Fruit fly (Drosophila melanogaster): ENCODE measurements around the gene CG12236.

CG12236 gene

dm6 chrX:5880139-5880924 is 27.6 kb upstream of the CG12236 start (continued):
- peak; percentile 38 for TF ChIP-seq CG12155 (GFP tag; optimal IDR thresholded peaks at IDR 0.05)
- peak; percentile 2 for TF ChIP-seq dm (GFP tag; optimal IDR thresholded peaks at IDR 0.05)
- TF ChIP-seq Deaf1 (tag; optimal IDR thresholded peaks at IDR 0.05) = peak; percentile 52
- peak; percentile 33 for TF ChIP-seq Sox100B (GFP tag; optimal IDR thresholded peaks at IDR 0.05)
- no peak for TF ChIP-seq wor (GFP tag; IDR thresholded peaks at IDR 0.05)
- TF ChIP-seq tgo (GFP tag; IDR thresholded peaks at IDR 0.05) = peak; percentile 47; the same call in 2 of the 3 replicates
- TF ChIP-seq Ssrp (tag; optimal IDR thresholded peaks at IDR 0.05) = no peak
- TF ChIP-seq CG6175 (GFP tag; IDR thresholded peaks at IDR 0.05) = no peak
- TF ChIP-seq sens-2 (GFP tag; IDR thresholded peaks at IDR 0.05) = no peak
- TF ChIP-seq crc (GFP tag; optimal IDR thresholded peaks at IDR 0.05) = no peak
- no peak for TF ChIP-seq CG2889 (GFP tag; IDR thresholded peaks at IDR 0.05)
- peak; percentile 15 for TF ChIP-seq chn (GFP tag; optimal IDR thresholded peaks at IDR 0.05)
- peak; percentile 54 for TF ChIP-seq kni (GFP tag; optimal IDR thresholded peaks at IDR 0.05)
- TF ChIP-seq dmrt11E (tag; optimal IDR thresholded peaks at IDR 0.05) = peak; percentile 3
- TF ChIP-seq PHDP (tag; optimal IDR thresholded peaks at IDR 0.05) = peak; percentile 50
- no peak for TF ChIP-seq Ravus (GFP tag; IDR thresholded peaks at IDR 0.05)
- TF ChIP-seq CG7372 (GFP tag; IDR thresholded peaks at IDR 0.05) = no peak
- TF ChIP-seq Oli (tag; optimal IDR thresholded peaks at IDR 0.05) = peak; percentile 46
- TF ChIP-seq tna (GFP tag; IDR thresholded peaks at IDR 0.05; ENCODE audit: partially characterized antibody) = no peak
- TF ChIP-seq lmd (GFP tag; IDR thresholded peaks at IDR 0.05) = peak; percentile 53; the same call in 1 of the 2 replicates
- TF ChIP-seq eve (GFP tag; optimal IDR thresholded peaks at IDR 0.05) = no peak
- no peak for TF ChIP-seq CG14667 (GFP tag; IDR thresholded peaks at IDR 0.05)
- peak; percentile 33; the same call in 1 of the 3 replicates for TF ChIP-seq Dbx (GFP tag; IDR thresholded peaks at IDR 0.05)
- peak; percentile 49 for TF ChIP-seq Hsf (GFP tag; optimal IDR thresholded peaks at IDR 0.05)
- no peak for TF ChIP-seq ewg (GFP tag; optimal IDR thresholded peaks at IDR 0.05)
- no peak for TF ChIP-seq CG3065 (GFP tag; optimal IDR thresholded peaks at IDR 0.05)
- no peak for TF ChIP-seq Atf3 (GFP tag; optimal IDR thresholded peaks at IDR 0.05)
- peak; percentile 46 for TF ChIP-seq CHES-1-like (GFP tag; optimal IDR thresholded peaks at IDR 0.05)
- TF ChIP-seq stc (GFP tag; IDR thresholded peaks at IDR 0.05) = no peak
- TF ChIP-seq Nf-YA (GFP tag; IDR thresholded peaks at IDR 0.05) = no peak
- TF ChIP-seq amos (GFP tag; IDR thresholded peaks at IDR 0.05; ENCODE audit: partially characterized antibody) = no peak
- TF ChIP-seq Aef1 (GFP tag; IDR thresholded peaks at IDR 0.05) = no peak; the same call in 2 of the 3 replicates
- no peak for TF ChIP-seq Bgb (GFP tag; IDR thresholded peaks at IDR 0.05; ENCODE audit: partially characterized antibody)
- TF ChIP-seq CG34422 (GFP tag; IDR thresholded peaks at IDR 0.05) = peak; percentile 9; the same call in 1 of the 3 replicates
- peak; percentile 73 for TF ChIP-seq CG32532 (GFP tag; IDR thresholded peaks at IDR 0.05)
- TF ChIP-seq insv (GFP tag; optimal IDR thresholded peaks at IDR 0.05) = no peak
- TF ChIP-seq CG33213 (GFP tag; optimal IDR thresholded peaks at IDR 0.05) = peak; percentile 20
- no peak for TF ChIP-seq CG6654 (GFP tag; optimal IDR thresholded peaks at IDR 0.05)
- no peak for TF ChIP-seq CG18619 (GFP tag; optimal IDR thresholded peaks at IDR 0.05)
- no peak for TF ChIP-seq CG15011 (GFP tag; optimal IDR thresholded peaks at IDR 0.05)
- TF ChIP-seq az2 (GFP tag; optimal IDR thresholded peaks at IDR 0.05) = peak; percentile 36
- no peak for TF ChIP-seq CG10565 (GFP tag; optimal IDR thresholded peaks at IDR 0.05)
- no peak for TF ChIP-seq fd64A (GFP tag; optimal IDR thresholded peaks at IDR 0.05)
- TF ChIP-seq Elba2 (GFP tag; optimal IDR thresholded peaks at IDR 0.05) = peak; percentile 99
- TF ChIP-seq CG9817 (tag; optimal IDR thresholded peaks at IDR 0.05) = peak; percentile 39
- TF ChIP-seq Pdp1 (GFP tag; optimal IDR thresholded peaks at IDR 0.05) = peak in 1 of 2 experiments; percentile 89
- TF ChIP-seq CG4282 (GFP tag; optimal IDR thresholded peaks at IDR 0.05) = no peak
- TF ChIP-seq cwo (GFP tag; optimal IDR thresholded peaks at IDR 0.05) = peak; percentile 97
- TF ChIP-seq Antp (GFP tag; optimal IDR thresholded peaks at IDR 0.05) = peak; percentile 14
- TF ChIP-seq CG11247 (GFP tag; IDR thresholded peaks at IDR 0.05) = no peak

All from whole organism, embryonic.